Worm (Caenorhabditis elegans): ENCODE data around the gene msp-57.
"Not testable (repeated sequence)": the region's sequence is repeated elsewhere in the genome, so short reads cannot be mapped to it uniquely, and the experiment has no call there.

msp-57 gene

DNA sequence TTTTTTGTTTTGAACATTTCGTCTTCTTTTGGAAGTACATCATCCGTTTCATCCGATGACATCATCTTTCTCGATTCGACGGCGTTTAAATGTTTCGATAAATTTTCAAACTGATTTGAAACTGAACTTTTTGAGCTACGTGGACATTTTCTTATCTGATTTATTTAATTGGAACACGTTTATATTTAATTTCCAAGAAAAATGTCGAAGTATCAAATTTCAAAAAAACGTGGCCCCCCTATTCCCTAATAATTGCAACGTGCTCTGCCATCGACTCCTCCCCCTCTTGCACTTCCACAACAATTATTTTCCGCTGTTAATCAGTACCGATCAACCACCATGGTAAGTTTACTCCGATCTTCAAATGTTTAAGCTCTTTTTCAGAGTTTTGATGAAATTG lies 6.2 kb downstream of the msp-57 start, which contains the start of the genes R13H9.6 and rmd-6:
R13H9.6 (minus strand) TSS at position 101 of the 400 bp plus-strand sequence.
rmd-6 (plus strand) TSS at position 305 of the 400 bp plus-strand sequence.
- not testable (repeated sequence) for TF ChIP-seq unc-62 (GFP tag; optimal IDR thresholded peaks at IDR 0.05)

DNA sequence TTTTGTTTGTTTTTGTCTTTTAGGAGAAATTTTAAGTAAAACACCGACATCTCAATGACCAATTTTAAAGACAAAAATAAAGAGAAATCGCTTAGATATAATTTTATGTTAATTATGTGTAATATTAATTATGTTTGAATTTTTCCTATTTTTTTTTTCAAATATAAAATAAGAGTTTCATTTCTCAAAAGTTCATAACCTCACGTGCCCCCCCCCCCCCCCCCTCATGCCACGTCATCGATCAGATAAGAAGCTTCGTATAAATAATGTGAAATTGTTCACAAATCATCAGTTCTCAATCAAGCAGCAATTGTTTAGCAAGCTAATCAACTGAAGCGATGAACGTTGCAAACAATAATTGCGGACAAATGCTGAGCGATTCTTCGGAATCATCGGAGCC lies 8.2 kb downstream of the msp-57 start, which contains the start of gene C02B10.6:
C02B10.6 (plus strand) TSS at position 301 of the 400 bp plus-strand sequence.
- TF ChIP-seq unc-62 (GFP tag; optimal IDR thresholded peaks at IDR 0.05) = not testable (repeated sequence)

DNA sequence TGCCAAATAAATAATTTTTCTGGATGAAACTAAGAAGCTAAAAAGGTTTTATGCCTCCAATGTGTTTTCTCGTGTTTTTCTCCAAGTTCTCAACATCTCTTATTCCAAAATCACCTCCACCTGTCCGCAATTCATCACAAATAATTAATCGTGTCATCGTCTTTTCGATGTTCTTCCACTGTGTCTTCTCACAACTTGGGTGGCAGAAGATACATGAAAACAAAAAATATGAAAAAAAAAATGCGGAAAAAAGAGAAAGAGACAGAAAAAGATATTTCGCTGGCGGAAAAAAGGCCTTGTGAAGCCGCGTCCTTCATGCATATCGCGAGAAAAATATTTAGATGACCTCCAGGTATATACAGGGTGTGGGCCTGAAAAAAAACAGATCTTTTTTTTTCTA lies 11.5 kb downstream of the msp-57 start:
- no peak for TF ChIP-seq unc-62 (GFP tag; optimal IDR thresholded peaks at IDR 0.05)

DNA sequence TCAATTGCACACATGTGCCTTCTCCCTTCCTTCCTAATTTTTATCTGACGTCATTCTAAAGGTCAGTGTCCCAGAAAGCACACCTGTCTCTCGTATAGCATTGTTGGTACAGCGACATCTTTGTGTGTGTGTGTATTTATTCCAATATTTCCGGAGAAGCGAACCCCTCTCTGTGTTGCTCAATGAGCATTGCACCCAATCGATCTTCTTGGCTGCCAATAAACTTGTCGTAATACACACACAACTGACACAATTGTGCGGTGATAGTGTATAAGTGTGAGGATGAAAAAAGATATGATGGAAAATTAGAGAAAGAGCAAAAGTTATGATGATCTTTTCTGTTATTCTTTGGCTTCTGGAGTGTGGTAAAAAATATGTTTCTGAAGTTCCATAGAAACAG lies 14.2 kb downstream of the msp-57 start:
- TF ChIP-seq unc-62 (GFP tag; optimal IDR thresholded peaks at IDR 0.05) = no peak

DNA sequence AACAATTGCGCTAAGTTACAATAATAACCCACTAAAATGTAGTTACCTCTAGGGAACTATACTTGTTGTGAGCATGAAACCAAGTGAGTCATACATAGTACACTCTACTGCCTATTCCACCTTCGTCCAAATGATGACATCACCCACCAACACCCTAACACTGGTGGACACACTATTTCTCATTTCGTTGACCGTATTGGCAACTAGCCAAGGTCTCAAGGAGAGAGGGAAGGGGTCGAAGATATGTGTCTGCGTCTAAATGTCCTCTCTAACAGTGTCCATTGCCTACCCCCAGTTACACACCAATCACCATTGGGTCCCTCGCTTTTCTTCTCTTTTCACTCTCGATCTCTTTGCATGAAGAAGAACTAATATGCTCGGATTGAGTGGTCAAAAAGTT lies 15.5 kb downstream of the msp-57 start:
- no peak for TF ChIP-seq unc-62 (GFP tag; optimal IDR thresholded peaks at IDR 0.05)

DNA sequence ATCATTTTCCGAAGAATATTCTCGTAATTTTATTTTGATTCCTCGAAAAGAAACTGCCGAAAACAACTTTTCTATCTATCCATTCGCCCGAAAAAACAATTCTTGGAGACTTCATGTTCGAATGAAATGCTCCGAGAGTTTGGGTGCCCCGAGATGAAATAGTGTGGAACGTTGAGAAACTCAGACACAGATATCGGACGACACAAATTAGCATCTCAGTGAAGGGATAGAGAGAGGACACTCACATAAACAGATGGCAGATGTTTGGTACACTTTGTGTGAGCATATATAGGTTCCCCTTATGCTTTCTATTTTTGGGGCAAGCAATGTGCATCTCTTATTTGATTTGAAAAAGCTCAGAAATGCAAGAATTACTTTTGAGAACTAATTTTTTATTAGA lies 16.5 kb downstream of the msp-57 start:
- TF ChIP-seq unc-62 (GFP tag; optimal IDR thresholded peaks at IDR 0.05) = no peak

DNA sequence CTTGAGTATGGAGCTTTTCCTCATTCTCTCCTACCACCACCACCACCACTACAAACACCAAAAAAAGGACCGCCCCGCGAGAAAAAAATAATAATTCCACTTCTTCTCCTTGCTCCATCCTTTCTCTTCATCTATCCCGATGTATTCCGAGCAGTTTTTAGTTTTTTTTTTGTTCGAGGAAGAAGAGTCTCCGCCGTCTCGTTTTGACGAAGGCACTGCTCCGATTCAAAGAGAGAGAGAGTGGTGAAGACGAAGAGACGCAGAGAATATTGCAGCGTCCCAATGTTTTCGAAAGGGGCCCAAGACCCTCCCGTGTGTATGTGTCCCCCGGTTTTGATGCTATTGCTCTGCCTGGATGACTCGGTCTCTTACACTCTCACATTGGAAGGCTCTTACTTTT lies 18.7 kb downstream of the msp-57 start:
- TF ChIP-seq unc-62 (GFP tag; optimal IDR thresholded peaks at IDR 0.05) = no peak

DNA sequence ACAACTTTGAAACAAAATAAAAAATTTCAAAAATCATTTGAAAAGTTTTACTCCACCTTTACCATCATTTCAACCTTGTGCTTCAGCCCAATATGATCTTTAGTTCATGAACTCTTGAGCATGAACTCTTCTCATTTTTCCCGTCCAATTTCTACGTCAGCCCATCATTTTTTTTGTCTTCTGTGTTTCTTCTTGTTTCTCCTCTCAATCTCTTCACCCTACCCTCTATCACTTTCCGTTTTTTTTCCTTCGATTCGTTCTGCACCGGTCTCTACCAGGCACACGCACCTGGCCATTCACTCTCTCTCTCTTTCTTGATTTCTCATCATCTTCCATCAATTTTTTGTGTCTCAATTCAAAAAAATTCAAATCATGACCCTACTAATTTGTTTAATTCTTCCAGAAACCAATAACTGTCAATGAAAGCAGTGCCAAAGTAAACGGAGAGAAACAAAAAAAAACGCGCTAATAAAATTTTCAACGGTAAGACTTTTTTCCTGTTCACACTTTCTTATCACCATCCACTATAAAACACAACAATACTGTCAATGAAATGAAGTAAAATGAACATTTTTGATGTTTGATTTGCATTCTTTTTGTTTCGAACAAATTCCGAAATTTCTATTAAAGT lies 20.6 kb downstream of the msp-57 start, which contains the start of gene pygo-1:
pygo-1 (plus strand) TSS at position 404 of the 631 bp plus-strand sequence.
- no peak for TF ChIP-seq unc-62 (GFP tag; optimal IDR thresholded peaks at IDR 0.05)

DNA sequence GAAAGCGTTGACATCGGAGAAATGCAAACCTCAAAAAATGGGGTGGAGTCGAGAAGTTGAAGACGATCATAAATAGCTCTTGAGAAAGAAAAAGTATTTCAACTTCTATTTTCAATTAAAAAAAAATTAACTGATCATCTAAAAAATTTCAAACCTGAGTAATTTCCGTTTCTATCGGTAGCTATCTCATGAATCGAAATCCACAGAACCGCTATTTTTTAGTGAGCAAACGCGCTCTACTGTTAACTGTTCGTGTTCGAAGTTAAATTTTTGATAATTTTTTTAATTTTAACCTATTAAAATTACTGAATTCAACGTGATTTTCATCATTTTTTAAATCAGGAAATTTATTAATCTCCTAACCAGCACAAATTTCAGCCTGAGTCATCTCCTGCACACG lies 21.5 kb downstream of the msp-57 start:
- TF ChIP-seq unc-62 (GFP tag; optimal IDR thresholded peaks at IDR 0.05) = no peak

DNA sequence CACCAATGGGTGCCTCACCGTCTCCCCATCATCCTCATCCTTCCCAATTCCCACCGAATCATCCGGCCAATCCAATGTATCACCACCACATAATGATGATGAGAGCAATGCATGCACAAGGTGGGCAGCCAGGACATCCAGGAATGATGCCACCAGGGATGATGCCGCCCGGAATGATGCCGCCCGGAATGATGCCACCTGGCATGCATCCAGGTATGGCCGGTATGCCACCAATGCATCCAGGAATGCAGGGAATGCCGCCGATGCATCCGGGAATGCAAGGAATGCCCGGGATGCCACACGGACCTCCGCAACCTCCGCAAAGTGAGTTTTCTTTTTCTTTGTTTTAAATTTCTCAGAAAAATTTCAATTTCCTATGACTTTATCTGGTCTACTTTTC lies 23.4 kb downstream of the msp-57 start:
- no peak for TF ChIP-seq unc-62 (GFP tag; optimal IDR thresholded peaks at IDR 0.05)

DNA sequence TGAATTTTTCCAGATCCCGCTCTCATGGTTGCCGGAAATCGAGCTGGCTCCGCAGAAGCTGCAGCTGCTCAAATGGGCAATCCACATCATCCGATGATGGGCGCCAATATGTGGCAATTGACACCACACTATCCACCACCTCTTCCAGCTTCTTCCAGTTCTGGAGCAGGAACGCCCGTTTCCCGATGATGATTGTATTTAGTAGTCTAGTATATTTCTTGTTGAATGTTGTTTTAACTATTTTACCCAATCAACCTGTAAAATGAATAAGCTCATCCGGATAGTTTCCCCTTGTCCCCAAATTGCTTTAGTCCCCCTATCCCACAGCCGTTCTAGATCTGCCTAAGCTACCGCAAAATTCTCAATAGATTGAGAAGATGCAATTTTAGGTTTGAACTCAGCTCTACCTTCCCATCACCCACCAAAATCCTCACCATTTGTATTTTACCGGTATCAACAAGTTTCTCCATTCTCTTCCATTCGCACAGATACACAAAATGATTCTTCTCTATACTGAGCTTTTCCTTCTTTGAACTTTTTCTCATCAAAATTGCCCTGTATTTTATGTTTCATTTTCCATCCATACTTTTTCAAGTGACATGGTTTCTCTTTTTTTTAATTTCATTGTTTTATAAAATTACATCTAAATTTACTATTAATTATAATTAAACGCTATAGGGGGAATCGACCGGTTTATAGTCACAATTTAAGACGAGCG lies 24.0 kb downstream of the msp-57 start:
- TF ChIP-seq unc-62 (GFP tag; optimal IDR thresholded peaks at IDR 0.05) = no peak

DNA sequence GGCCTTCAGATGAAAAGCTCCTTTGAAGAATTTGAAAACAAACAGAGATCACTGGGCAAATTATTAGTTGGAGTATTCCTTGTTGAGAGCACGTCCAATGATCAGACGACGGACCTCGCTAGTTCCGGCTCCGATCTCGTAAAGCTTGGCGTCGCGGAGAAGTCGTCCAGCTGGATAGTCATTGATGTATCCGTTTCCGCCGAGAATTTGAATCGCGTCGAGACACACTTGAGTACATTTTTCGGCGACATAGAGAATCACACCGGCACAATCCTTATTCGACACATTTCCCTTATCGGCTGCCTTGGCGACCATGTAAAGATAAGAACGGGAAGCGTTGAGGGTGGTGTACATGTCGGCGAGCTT lies 24.6 kb downstream of the msp-57 start:
- no peak for TF ChIP-seq unc-62 (GFP tag; optimal IDR thresholded peaks at IDR 0.05)

DNA sequence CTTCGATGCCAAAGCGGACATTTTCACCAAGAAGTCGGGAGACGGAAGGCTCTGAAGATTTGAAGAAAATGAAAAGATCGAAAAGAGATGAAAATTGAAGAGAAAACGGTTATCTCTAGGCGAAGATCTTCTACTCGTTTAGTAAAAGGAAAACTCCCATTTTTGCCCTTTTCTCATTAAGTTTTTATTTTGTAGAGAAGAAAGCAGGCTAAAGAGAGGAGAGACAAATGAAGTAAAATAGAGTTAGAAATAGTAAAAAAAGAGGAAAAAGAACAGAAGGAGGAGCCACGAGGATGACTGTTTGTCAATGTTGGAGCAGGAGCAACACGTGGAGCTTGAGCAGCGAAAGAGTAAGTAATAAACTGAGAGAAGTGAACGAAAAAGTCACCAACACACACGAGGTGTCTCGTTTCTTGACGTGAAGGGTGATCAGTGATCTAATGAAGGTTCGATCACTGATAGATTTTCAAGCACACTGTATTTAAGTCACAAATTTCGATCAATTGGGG lies 26.5 kb downstream of the msp-57 start, which contains the start of gene ivd-1:
ivd-1 (minus strand) TSS at position 51 of the 509 bp plus-strand sequence.
- TF ChIP-seq unc-62 (GFP tag; optimal IDR thresholded peaks at IDR 0.05) = no peak

DNA sequence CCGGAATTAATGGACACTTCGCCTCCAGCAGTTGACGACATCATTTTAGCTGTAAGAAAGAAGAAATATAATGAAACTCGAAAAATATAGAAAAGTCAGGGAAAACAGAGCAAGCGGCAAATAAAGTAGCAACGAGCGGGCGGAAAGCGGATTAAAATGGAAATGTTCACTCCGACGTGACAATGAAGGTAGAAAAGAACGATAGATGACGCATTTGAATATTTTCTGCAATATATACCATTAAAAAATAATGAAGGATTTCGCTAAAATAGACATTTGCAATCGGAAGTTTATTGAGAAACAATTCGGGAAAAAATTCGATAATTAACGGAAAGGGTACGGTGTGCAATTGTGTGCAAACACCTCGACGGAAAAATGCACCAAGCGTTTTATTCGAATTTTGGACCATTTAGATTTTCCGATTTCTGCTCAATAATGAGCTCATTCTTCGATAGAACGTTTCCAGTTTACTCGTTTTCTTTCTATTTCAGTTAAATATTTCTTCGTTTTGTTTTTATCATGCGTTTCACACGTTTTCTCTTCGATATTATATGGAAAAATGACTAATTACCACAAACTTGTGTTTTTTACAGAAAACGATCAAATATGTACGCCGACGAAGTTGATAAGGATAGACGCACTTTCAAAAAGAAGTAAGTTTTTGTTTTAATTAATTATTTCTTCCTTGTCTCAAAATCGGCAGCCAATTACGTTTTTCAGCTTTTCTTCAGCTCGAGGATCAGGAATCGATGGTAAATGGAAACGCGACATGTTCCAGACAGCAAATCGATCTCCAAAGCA lies 28.8 kb downstream of the msp-57 start, which contains the start of the genes snpn-1 and C02B10.4:
snpn-1 (minus strand) TSS at position 51 of the 801 bp plus-strand sequence.
C02B10.4 (plus strand) TSS at position 594 of the 801 bp plus-strand sequence.
- TF ChIP-seq unc-62 (GFP tag; optimal IDR thresholded peaks at IDR 0.05) = no peak

DNA sequence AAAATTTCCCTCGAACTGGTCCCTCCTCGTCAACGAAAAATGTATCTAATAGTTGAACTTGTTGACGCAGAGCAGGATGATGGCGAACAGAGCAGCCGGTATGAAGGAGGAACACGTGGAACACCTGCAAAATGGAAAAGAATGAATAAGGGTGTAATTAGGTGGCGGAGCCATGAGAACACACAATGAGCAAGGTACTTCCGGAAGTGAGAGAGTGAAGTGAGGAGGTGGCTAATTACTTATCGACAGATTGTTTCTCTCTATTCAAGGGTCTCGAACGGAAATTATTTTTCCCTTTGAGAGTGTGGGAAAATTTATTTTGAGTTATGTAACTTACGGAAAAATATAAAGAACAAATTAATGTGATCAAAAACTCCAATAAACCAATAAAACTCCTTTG lies 31.1 kb downstream of the msp-57 start:
- no peak for TF ChIP-seq unc-62 (GFP tag; optimal IDR thresholded peaks at IDR 0.05)

DNA sequence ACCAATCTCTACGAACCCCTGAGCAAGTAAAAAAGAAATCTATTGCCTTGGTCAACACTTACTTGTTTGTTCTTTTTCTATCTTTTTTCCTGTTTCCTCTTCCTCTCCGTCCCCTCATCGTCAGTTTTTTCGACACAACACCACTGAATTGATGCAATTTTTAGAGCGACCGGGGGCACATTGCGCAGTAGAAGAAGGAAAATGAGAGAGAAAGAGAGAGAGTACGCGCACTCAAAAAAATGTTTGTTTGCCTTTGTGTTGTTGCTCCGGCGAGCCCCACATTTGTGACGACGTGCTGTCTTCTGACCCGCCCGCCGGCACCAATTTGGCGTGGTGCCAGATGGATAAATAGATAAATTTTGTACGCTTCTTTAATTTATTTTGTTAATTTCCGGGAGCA lies 37.8 kb downstream of the msp-57 start:
- no peak for TF ChIP-seq unc-62 (GFP tag; optimal IDR thresholded peaks at IDR 0.05)

Data from whole organism, dauer.